Fruit fly (Drosophila melanogaster) whole organism, embryonic: ENCODE measurements around the gene kirre.

Experiments
- gcm ChIP-seq: fragments of 200-800 bp; sonication (Bioruptor generic); optimal IDR thresholded peaks from 2 replicates; lab custom pipeline; 2019; ENCODE audit warnings: missing biosample characterization, mild to moderate bottlenecking, missing genetic modification characterization, moderate library complexity
- pita ChIP-seq: fragments of 200-800 bp; sonication (Bioruptor generic); optimal IDR thresholded peaks from 2 replicates; lab custom pipeline; 2017; ENCODE audit warnings: missing biosample characterization, mild to moderate bottlenecking, missing genetic modification characterization

DNA sequence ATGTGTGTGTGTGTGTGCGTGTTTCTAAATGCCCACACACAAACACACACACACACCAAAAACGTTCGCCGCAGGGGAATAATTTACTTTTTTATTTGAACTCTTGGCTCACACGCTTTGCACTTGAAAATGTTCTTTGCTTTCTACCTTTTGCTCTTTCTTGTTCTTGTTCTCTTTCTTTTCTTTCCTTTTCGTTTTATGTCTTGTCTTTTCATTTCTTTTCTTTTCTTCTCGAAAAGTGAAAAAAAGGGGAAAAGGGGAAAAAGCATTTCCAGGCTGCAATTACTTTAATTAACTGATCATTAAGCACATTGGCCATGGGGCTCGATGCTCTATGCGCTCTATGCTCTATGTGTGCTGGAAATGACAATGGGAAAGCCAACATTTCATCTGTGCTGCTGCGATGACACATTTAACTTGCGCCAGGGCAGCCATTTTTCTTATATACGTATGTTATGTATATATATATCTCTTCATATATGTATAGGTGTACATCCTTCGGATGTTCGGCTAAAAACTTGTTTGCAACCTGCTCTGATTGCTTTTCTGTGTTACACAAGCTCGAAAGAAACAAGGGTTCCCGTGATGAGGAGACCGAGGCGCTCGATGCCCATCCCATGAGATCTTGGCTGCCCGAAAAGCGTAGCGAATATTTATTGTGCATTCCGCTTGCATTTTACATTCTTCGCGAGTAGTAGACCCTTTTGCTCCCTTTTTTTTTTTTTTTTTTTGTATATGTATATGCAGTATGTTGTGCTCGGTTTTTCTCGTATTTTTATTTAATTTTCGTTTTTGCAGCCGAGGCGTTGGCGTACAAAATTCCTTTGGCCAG, 410.7 kb downstream of the kirre start:
- TF ChIP-seq pita (GFP tag; lab: Kevin White, UChicago) (no peak), gcm (no peak)
